Worm (Caenorhabditis elegans) whole organism, young adult: ENCODE results near the gene cul-6.

ENCODE experiments used
- K12H6.12 ChIP-seq: fragments of 200-800 bp; sonication (Bioruptor generic); optimal IDR thresholded peaks from 2 replicates; lab custom pipeline; 2018; ENCODE audit warnings: mild to moderate bottlenecking, missing genetic modification characterization, missing compliant biosample characterization
- T26A5.8 ChIP-seq: sonication (generic microtip); optimal IDR thresholded peaks from 2 replicates; lab custom pipeline; 2016; ENCODE audit warnings: missing genetic modification characterization, missing compliant biosample characterization
- die-1 ChIP-seq: sonication (generic microtip); optimal IDR thresholded peaks from 2 replicates; lab custom pipeline; 2016; ENCODE audit warnings: missing genotype, mild to moderate bottlenecking, missing genetic modification characterization, missing compliant biosample characterization
- egrh-3 ChIP-seq: fragments of 200-800 bp; sonication (Bioruptor generic); IDR thresholded peaks from 2 replicates; pipeline ENCODE4 v1.3.6; 2022; ENCODE audit warnings: missing genetic modification reagents, missing genetic modification characterization, missing compliant biosample characterization
- ekl-4 ChIP-seq: fragments of 200-800 bp; sonication (Bioruptor generic); IDR thresholded peaks from 2 replicates; pipeline ENCODE4 v1.3.6; 2022; ENCODE audit warnings: missing genetic modification reagents, missing genetic modification characterization, missing compliant biosample characterization

DNA sequence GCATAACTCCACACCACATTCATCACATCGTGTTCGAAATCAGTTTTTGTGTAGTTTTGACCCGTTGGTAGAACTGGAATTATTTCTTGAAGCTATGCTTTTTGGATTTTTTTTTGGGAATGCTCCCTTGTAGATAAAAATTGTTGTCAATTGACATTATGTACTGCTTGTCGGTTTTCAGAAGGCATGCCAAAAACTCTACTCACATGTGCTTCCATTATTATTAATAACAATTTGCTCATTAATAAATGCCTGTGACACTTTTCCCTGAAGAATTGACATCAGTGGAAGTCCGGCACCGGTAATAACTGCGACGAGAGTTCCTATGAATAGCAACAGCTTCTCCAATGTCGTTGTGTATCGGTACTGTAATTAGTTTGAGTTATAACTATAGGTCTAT lies 6.7 kb upstream of the cul-6 start:
- no peak for TF ChIP-seq ekl-4 (GFP tag; lab: Robert Waterston, UW)
- TF ChIP-seq K12H6.12, result no peak
- no peak for TF ChIP-seq egrh-3 (GFP tag; lab: Robert Waterston, UW)
- TF ChIP-seq die-1 (tag; lab: Kevin White, UChicago), result no peak
- no peak for TF ChIP-seq T26A5.8 (tag; lab: Kevin White, UChicago)
